Fruit fly (Drosophila melanogaster) whole organism, larva: ENCODE data around the gene CG13066.

Experiments
- noc ChIP-seq: fragments of 200-800 bp; sonication (Bioruptor generic); optimal IDR thresholded peaks from 3 replicates; lab custom pipeline; 2019; ENCODE audit warnings: missing biosample characterization, mild to moderate bottlenecking, missing genetic modification characterization, moderate library complexity

CG13066 gene

DNA sequence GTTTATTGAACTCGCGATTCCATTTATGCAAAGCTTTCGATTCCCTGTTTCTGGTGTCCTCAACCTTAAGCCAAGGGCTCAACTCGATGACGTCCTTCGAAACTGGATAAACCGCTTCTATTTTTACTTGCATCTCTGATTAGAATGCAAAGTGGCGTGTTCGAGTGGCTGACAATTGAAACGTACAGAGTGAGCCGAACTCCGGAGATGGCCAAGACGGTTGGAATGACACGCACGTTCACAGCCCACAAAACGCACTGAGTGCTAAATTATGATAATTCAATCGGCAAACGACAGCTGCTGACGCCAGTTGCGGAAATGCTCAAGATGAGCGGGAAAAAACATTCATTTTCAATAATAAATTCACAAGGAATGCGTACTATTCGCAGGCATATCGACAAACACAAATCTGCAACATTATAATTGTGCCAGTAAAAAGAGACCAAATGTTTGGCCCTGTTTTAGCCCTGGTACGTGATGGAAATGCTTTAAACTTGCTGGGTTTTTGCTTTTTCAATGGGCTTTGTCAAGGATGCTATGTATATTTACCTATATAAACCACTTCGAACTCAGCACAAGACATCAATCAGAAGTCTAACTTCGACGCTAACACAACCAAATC is at the start of gene CG13066:
Gene CG13066 (plus strand): TSS at position 572 of the 622 bp plus-strand sequence.
- no peak for TF ChIP-seq noc (tag; lab: Kevin White, UChicago)

DNA sequence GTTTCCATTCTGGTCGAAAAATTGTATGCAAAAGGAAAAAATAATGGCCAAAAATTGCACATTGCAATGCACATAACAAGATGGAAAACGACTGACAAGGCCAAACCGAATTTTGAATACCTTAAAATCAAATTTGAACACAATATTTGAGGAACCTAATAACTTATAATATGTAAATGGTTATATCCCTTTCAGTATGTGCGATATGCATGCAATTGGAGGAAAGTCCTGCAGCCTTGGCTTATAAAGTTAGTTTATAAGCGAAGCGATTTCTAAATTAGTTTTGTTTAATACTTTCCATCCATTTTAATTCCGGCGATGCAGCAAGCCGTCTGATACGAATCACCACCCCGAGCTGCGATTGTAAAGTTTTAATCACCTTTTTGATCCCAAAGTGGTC is 47.5 kb upstream of the CG13066 start:
- no peak for TF ChIP-seq noc (tag; lab: Kevin White, UChicago)

DNA sequence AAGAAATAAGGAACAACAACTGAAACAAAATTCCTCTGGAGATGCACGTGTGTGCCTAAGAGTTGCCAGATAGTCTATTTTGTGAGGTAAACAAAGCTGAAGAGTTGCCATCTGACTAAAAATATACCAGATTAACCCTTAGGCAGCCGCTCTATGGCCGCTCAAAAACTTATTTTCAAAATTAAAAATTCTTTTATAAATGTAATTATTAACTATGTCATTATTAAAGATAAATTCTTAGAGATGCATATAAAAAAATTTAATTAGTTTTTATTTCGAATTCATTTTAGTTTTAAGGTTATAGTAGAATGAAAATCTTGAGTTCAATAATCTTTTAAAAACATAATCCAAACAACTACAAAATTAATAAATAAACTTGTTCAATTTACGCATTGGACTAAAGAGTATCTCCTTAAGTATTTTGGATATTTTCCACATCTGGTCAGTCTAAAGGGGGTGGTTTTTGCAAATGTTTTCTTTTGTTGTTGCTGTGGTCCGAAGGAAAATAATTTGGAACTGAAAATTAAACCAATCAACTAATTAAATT is 44.0 kb upstream of the CG13066 start, which contains the start of gene Tmx3:
Gene Tmx3 (plus strand): TSS at position 442 of the 547 bp plus-strand sequence.
- no peak for TF ChIP-seq noc (tag; lab: Kevin White, UChicago)

DNA sequence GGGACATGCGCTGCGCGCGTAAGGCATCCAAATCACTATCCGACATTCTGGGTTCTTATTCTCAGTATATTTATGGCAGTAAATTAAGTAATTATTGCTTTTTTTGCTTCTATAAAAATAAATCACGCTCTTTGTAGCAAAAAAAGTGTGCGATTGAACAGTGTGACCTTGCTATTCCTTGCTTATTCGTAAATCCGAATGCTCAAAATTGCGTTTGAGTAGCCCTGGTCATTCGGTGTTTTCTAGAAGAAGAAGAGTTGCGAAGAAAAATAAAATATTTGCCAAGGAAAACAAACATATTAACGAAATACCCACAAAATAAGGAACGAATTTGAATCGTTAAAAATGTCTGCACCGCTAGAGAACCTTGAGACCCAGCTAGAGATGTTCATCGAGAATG is 40.9 kb upstream of the CG13066 start, which contains the start of the genes PDCD-5 and MED10:
Gene PDCD-5 (minus strand): TSS at position 182 of the 400 bp plus-strand sequence.
Gene MED10 (plus strand): TSS at position 228 of the 400 bp plus-strand sequence.
- no peak for TF ChIP-seq noc (tag; lab: Kevin White, UChicago)

DNA sequence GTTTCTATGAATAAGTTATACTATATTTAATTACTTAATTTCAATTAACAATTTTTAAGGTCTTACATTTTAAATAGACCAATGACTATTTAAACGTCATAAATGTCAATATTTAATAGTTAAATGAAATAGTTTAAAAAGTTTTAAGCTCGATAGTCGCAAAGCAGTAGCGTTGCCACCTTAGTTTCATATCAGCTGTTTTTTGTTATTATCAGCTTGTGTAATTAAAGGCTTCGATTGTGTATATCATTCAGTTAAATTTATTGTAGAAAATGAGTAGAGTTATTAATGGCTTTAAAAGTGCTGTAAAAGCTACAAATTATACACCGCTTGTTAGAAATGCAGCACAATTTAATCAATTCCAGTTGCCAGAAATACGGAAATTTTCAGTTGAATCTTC is 39.8 kb upstream of the CG13066 start, which contains the start of gene Hsc20:
Gene Hsc20 (plus strand): TSS at position 204 of the 400 bp plus-strand sequence.
- no peak for TF ChIP-seq noc (tag; lab: Kevin White, UChicago)

DNA sequence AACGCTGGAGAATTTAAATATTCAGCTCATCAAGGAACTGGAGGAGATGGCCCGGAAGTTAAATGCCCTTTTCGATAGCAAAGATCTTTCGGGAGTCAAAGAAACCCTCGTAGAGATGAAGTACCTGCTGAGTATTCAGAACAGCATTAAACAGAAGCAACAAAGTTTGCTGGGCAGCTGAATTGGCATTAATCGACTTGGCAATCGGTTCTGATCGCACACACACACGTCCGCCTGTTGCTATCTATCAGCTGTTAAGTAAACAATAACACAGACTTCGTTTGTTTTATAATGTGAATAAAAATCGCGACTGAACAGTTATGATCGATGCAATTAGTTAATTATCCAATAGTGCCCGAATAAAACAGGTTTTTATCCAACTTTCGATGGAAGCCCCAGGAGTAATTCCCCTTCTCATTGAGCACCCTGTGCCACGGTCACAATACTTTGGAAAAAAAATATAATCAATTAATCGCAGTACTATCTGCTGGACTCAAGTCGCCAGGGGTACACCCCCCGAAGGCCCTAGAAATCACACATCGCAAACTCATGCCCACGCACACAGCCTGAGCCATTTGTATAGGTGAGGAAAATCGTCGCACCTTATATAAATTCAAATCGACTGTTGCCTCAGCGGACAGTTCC is 38.7 kb upstream of the CG13066 start:
- peak; percentile 10 for TF ChIP-seq noc (tag; lab: Kevin White, UChicago)

DNA sequence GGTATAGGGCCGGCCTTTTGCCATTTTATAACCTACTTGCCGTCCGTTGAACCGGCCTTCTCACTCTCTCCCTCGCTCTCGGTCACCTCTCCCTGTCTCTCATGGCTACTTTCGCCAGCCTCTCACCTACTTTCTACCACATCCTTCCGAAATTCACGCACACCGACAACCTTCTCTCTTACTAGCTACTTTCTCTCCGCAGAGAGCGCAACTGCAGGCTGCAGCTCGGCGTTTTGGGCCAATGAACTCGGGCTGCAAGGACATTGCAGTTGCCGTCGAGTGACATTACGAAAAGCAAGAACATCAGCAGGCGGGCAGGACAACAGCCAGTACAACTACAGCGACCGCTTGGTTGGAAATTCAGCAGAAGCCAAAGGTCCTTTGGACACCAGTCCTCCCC is 31.4 kb upstream of the CG13066 start:
- no peak for TF ChIP-seq noc (tag; lab: Kevin White, UChicago)

DNA sequence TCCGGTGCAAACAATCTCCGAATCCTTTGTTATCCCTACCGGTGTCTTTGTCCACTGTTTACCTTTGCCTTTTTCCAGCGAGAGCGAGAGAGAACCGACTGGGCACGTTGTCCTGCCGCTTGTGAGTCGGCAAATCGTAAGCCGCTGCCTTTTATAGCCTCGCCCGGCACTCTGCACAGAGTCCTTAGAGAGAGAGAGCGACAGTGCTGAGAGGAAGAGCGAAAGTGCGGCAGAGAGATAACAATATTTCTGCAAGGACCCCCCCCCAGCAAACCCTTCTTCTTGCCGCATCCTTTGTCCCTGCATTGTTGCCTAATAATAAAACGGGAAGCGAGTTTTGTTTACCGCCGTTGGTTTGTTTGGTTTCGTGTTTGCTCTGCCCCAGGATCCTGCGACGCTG is 20.5 kb upstream of the CG13066 start, which contains the start of gene CG13055:
Gene CG13055 (minus strand): TSS at position 101 of the 400 bp plus-strand sequence.
- TF ChIP-seq noc (tag; lab: Kevin White, UChicago), result no peak

DNA sequence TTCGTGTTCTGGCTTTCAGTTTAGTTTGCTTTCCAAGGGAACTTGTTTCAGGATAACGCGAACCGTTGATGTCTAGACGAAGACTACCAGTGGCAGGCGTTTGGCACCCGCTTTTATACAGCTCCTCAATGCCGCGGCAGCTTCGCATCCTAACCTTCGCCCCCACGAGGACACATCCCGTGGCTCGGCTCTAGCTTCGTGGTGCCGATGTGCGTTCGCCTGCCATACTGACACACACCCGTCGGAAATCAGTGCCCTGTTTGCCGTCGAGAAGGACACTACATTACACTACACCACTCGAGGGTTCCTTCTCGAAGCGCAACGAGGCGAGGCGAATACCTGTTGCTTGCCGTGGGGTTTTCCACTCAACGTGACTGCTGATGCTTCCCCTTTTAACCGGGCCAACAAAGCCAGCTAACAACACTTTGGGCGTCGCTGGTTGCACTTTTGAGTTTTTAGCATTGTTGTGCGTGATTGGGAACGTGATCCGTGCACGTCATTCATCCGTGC is 15.5 kb upstream of the CG13066 start, which contains the start of gene CG13054:
Gene CG13054 (minus strand): TSS at position 74 of the 510 bp plus-strand sequence.
- TF ChIP-seq noc (tag; lab: Kevin White, UChicago), result no peak

DNA sequence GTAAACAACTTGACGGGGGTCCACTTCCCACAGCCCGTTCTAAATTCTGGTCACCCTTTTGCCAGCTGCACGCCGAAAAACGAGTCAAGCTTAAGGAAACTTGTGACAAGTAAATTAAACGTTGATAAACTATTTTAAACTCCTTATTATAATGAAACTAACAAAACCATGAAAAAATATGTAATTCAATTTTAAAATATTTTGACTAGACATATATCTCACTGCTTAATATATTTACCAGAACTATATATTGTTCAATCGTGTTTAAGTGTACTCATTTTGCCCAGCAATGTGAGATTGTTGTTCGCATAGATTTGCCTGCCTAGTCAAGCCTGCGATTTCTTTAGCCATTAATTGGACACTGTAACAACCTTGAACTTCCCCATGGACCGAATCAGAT is 13.2 kb upstream of the CG13066 start, which contains the start of gene CG13053:
Gene CG13053 (minus strand): TSS at position 171 of the 400 bp plus-strand sequence.
- no peak for TF ChIP-seq noc (tag; lab: Kevin White, UChicago)

DNA sequence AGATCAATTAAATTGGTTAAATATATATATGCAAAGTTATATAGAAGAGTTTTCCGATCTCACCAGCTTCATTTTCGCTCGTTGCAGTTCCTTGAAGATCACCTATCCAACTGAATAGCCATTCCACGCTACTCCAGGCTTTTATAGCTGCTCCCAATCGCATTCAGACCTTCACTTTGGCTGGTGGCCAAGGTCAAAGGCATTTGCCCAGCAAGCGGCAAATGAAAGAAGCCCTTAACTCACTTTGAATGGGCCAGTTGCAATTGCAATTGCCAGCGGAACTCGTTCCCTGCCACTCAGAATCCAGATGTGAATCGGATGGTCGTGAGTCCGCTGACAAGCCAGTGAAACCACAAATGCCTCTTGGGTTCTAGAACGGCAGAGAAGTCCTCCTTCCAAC is 11.2 kb upstream of the CG13066 start, which contains the start of gene CG34247:
Gene CG34247 (minus strand): TSS at position 101 of the 400 bp plus-strand sequence.
- TF ChIP-seq noc (tag; lab: Kevin White, UChicago), result no peak

DNA sequence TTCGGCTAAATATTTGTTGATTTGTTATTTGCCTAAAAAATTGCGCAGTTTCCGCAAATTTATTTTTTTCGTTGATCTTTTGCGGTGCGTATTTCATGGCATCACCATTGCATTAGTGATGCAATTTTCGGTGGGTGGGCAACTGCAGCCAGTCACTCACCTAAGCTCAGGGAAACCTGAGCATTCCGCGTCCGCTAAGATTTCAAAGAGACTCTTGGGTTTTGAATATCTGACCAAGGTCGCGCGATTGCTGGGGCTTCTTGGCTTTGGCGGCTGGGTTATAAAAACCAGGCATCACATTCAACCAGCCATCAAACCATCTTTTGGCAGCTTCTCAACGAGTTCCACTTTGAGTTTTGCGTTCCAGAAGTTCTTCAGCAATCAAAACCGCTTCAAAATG is 10.3 kb upstream of the CG13066 start, which contains the start of gene CG13071:
Gene CG13071 (plus strand): TSS at position 301 of the 400 bp plus-strand sequence.
- TF ChIP-seq noc (tag; lab: Kevin White, UChicago), result no peak

DNA sequence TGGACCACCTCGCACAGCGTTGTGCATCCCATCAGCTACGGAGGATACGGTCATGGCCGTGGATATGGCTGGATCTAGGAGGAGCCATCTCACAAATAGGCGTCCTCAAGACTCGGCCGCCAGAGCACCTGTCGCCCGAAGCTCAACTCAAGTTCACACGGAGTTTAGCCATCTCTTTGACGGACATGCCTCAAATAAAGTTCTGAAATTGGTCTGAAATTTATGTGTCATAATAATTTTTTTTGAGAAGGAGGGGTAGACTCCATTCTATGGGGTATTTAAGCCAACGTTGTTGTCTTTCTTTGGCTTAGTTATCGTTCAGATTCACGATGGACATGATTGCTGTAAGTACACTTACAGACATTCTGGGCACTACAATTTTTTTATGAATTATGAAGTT is 9.7 kb upstream of the CG13066 start, which contains the start of gene CG13070:
Gene CG13070 (plus strand): TSS at position 301 of the 400 bp plus-strand sequence.
- no peak for TF ChIP-seq noc (tag; lab: Kevin White, UChicago)

DNA sequence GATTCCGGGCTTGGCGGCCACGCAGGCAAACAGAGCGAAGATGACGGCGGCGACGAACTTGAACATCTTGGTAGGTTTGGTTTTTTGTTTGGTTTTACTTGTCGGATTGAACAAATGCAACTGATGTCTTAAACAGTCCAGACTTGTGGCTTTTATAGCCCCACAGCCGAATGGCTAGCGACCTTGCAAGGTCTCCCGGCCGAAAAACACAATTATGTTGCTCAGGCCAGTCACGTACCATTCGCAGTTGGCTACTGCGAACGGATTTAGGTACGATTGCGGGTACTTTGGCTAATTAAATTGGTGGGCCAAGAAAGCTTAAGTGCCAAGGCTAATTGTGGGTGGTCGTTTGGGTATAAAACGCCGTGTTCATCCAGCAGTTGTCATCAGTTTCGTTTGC is 7.7 kb upstream of the CG13066 start, which contains the start of the genes CG13051 and CG13069:
Gene CG13051 (minus strand): TSS at position 101 of the 400 bp plus-strand sequence.
Gene CG13069 (plus strand): TSS at position 386 of the 400 bp plus-strand sequence.
- TF ChIP-seq noc (tag; lab: Kevin White, UChicago), result no peak

DNA sequence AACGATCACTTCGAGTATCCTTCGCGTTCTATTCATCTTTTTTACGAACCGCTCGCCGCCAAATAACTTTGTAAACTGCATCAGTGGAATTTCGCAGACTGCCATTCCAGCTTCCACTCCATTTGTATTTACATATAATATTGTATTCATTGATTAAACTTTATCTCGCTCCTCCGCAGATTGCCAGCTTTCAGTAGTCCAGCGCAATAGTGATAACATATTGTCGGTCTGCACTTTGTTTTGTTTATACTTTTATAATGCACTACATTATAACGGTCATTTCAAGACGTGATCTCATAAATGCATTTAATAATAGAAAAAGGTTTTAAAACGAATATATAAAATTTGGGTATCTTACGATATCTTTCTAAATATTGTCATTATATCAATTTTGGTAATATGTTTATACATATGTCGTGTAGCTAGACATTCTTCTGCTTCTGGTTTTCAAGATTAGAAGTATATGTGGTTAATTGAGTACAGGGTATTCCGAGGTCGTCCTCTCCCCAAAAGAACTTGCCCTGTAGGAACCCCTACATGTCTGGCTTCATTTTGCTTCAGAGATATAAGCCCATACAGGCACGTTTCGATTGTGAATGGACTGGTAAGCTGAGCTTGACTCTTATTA is 4.5 kb upstream of the CG13066 start, which contains the start of gene CG4950:
Gene CG4950 (minus strand): TSS at position 51 of the 628 bp plus-strand sequence.
- TF ChIP-seq noc (tag; lab: Kevin White, UChicago), result no peak
